Fruit fly (Drosophila melanogaster) whole organism: ENCODE results near the gene CG13907.

Experiments used
- CG8478 ChIP-seq: fragments of >200 bp; optimal IDR thresholded peaks from 2 replicates; lab custom pipeline; 2018; ENCODE audit warnings: inconsistent platforms
- Dll ChIP-seq: fragments of >200 bp; optimal IDR thresholded peaks from 2 replicates; lab custom pipeline; 2017
- EcR ChIP-seq, 2 experiments: fragments of >200 bp; optimal IDR thresholded peaks; 2 replicates each; lab custom pipeline; 2017; ENCODE audit warnings: missing biosample characterization in 2 of 2, missing genetic modification characterization in 2 of 2, missing genetic modification reagents in 2 of 2
- pan ChIP-seq: fragments of >200 bp; optimal IDR thresholded peaks from 2 replicates; lab custom pipeline; 2017
- psq ChIP-seq: fragments of >200 bp; optimal IDR thresholded peaks from 2 replicates; lab custom pipeline; 2017
- usp ChIP-seq: fragments of >200 bp; optimal IDR thresholded peaks from 2 replicates; lab custom pipeline; 2017; ENCODE audit warnings: missing biosample characterization, missing genetic modification characterization, mixed read lengths

DNA sequence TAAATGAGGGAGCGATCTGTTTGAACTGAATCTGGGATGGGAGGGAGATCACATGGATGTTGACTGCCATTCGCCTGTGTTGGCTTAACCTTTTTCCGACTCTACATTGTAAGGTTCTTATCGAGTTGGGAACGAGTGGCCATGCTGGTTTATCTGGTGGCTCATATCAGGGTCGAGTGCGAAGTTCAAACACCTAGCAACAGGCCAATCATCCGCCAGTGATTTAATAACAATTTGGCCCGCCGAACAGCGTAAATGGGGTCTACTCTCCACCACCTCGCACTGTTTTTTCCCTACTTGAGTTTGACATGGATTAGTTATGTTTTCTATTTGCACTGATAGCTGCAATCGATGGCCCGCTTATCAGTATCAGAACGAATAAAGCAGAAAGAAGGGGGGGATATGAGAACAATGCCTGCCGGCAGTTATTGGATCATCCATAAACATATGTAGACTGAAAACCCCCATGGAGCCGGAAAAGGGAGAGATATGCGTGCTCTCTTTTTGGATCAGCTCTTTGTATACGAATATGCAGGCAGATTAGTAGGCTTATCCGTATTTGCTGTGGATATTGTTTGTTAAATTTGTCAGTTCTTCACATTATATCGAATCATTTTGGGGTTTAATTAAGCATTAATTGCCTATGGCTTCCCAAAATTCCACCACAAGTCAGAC, 5.7 kb upstream of the CG13907 start:
- no peak for TF ChIP-seq pan
- TF ChIP-seq CG8478 (lab: Kevin White, UChicago) = no peak
- TF ChIP-seq Dll = no peak
- TF ChIP-seq psq (lab: Kevin White, UChicago) = no peak
- TF ChIP-seq usp (GFP tag; lab: Kevin White, UChicago) = no peak
- no peak for TF ChIP-seq EcR (GFP tag; optimal IDR thresholded peaks at IDR 0.05; lab: Kevin White, UChicago)
